Fruit fly (Drosophila melanogaster) whole organism, embryonic: ENCODE data around the gene CG43131.

ENCODE experiments used
- ATbp ChIP-seq: fragments of 200-800 bp; sonication (Bioruptor generic); optimal IDR thresholded peaks from 2 replicates; lab custom pipeline; 2017; ENCODE audit warnings: missing biosample characterization, mild to moderate bottlenecking, missing genetic modification characterization, missing genetic modification reagents
- Adf1 ChIP-seq: fragments of 200-800 bp; sonication (Bioruptor generic); IDR thresholded peaks from 2 replicates; pipeline ENCODE4 v1.3.6; 2022; ENCODE audit warnings: missing biosample characterization, missing genetic modification characterization
- Atf-2 ChIP-seq: fragments of 200-800 bp; sonication (Bioruptor generic); optimal IDR thresholded peaks from 2 replicates; lab custom pipeline; 2016; ENCODE audit warnings: missing biosample characterization, missing genetic modification characterization
- Bdp1 ChIP-seq: fragments of 200-800 bp; sonication (Bioruptor generic); optimal IDR thresholded peaks from 3 replicates; lab custom pipeline; 2016; ENCODE audit warnings: missing biosample characterization, missing genetic modification characterization
- CG12071 ChIP-seq: fragments of 200-800 bp; sonication (Bioruptor generic); optimal IDR thresholded peaks from 3 replicates; lab custom pipeline; 2018; ENCODE audit warnings: missing biosample characterization, mild to moderate bottlenecking, missing genetic modification characterization
- CG12769 ChIP-seq: fragments of 200-800 bp; sonication (Bioruptor generic); optimal IDR thresholded peaks from 2 replicates; lab custom pipeline; 2019; ENCODE audit warnings: missing biosample characterization, mild to moderate bottlenecking, missing genetic modification characterization, moderate library complexity
- CG13296 ChIP-seq: fragments of 200-800 bp; sonication (Bioruptor generic); optimal IDR thresholded peaks from 3 replicates; lab custom pipeline; 2018; ENCODE audit warnings: missing biosample characterization, mild to moderate bottlenecking, missing genetic modification characterization
- CG14667 ChIP-seq: fragments of 200-800 bp; sonication (Bioruptor generic); IDR thresholded peaks from 2 replicates; pipeline ENCODE4 v1.3.6; 2022; ENCODE audit warnings: missing biosample characterization, missing genetic modification characterization
- CG17359 ChIP-seq: fragments of 200-800 bp; sonication (Bioruptor generic); optimal IDR thresholded peaks from 3 replicates; lab custom pipeline; 2018; ENCODE audit warnings: missing biosample characterization, mild to moderate bottlenecking, missing genetic modification characterization, moderate library complexity
- CG17568 ChIP-seq: fragments of 200-800 bp; sonication (Bioruptor generic); optimal IDR thresholded peaks from 2 replicates; lab custom pipeline; 2018; ENCODE audit warnings: missing biosample characterization, mild to moderate bottlenecking, missing genetic modification characterization, moderate library complexity
- CG17802 ChIP-seq: fragments of 200-800 bp; sonication (Bioruptor generic); optimal IDR thresholded peaks from 2 replicates; lab custom pipeline; 2018; ENCODE audit warnings: missing biosample characterization, mild to moderate bottlenecking, missing genetic modification characterization, moderate library complexity
- CG30020 ChIP-seq: fragments of 200-800 bp; optimal IDR thresholded peaks from 2 replicates; lab custom pipeline; 2019; ENCODE audit warnings: missing biosample characterization, mild to moderate bottlenecking, missing genetic modification characterization, moderate library complexity
- CG6683 ChIP-seq: fragments of 200-800 bp; sonication (Bioruptor generic); optimal IDR thresholded peaks from 2 replicates; lab custom pipeline; 2017; ENCODE audit warnings: missing biosample characterization, mild to moderate bottlenecking, missing genetic modification characterization, missing genetic modification reagents
- CG7271 ChIP-seq: fragments of 200-800 bp; sonication (Bioruptor generic); optimal IDR thresholded peaks from 2 replicates; lab custom pipeline; 2018; ENCODE audit warnings: missing biosample characterization, mild to moderate bottlenecking, missing genetic modification characterization, moderate library complexity
- CG7839 ChIP-seq: fragments of 200-800 bp; sonication (Bioruptor generic); optimal IDR thresholded peaks from 3 replicates; lab custom pipeline; 2018; ENCODE audit warnings: missing biosample characterization, mild to moderate bottlenecking, missing genetic modification characterization, moderate library complexity
- CG8359 ChIP-seq: fragments of 200-800 bp; sonication (Bioruptor generic); optimal IDR thresholded peaks from 2 replicates; lab custom pipeline; 2017; ENCODE audit warnings: missing biosample characterization, mild to moderate bottlenecking, missing genetic modification characterization, borderline replicate concordance
- CG9437 ChIP-seq: fragments of 200-800 bp; sonication (Bioruptor generic); optimal IDR thresholded peaks from 2 replicates; lab custom pipeline; 2018; ENCODE audit warnings: missing biosample characterization, mild to moderate bottlenecking, missing genetic modification characterization
- CG9609 ChIP-seq: fragments of 200-800 bp; sonication (Bioruptor generic); optimal IDR thresholded peaks from 3 replicates; lab custom pipeline; 2016; ENCODE audit warnings: missing biosample characterization, missing genetic modification characterization
- HmgD ChIP-seq: fragments of 200-800 bp; sonication (Bioruptor generic); optimal IDR thresholded peaks from 3 replicates; lab custom pipeline; 2016; ENCODE audit warnings: missing biosample characterization, missing genetic modification characterization
- Hmr ChIP-seq: fragments of 200-800 bp; sonication (Bioruptor generic); optimal IDR thresholded peaks from 3 replicates; lab custom pipeline; 2017; ENCODE audit warnings: mild to moderate bottlenecking, missing biosample characterization, missing genetic modification reagents, missing genetic modification characterization
- Hr78 ChIP-seq, 2 experiments: fragments of 200-800 bp in 1 of 2; fragments of >200 bp in 1 of 2; sonication (Bioruptor generic) in 1 of 2; optimal IDR thresholded peaks; 2 replicates each; lab custom pipeline; 2017 to 2019; ENCODE audit warnings: missing biosample characterization in 2 of 2, missing genetic modification characterization in 2 of 2, mild to moderate bottlenecking in 1 of 2, moderate library complexity in 1 of 2
- Jarid2 ChIP-seq: fragments of 200-800 bp; sonication (Bioruptor generic); optimal IDR thresholded peaks from 3 replicates; lab custom pipeline; 2017; ENCODE audit warnings: mild to moderate bottlenecking, missing biosample characterization, missing genetic modification reagents, missing genetic modification characterization
- Lhr ChIP-seq: fragments of 200-800 bp; sonication (Bioruptor generic); optimal IDR thresholded peaks from 3 replicates; lab custom pipeline; 2017; ENCODE audit warnings: mild to moderate bottlenecking, missing biosample characterization, missing genetic modification reagents, missing genetic modification characterization
- MESR4 ChIP-seq: fragments of 200-800 bp; sonication (Bioruptor generic); optimal IDR thresholded peaks from 2 replicates; lab custom pipeline; 2018; ENCODE audit warnings: missing biosample characterization, mild to moderate bottlenecking, missing genetic modification characterization, moderate library complexity
- Neu2 ChIP-seq: fragments of 200-800 bp; sonication (Bioruptor generic); optimal IDR thresholded peaks from 3 replicates; lab custom pipeline; 2016; ENCODE audit warnings: missing biosample characterization, missing genetic modification characterization, borderline replicate concordance
- Nf-YB ChIP-seq: fragments of 200-800 bp; sonication (Bioruptor generic); optimal IDR thresholded peaks from 3 replicates; lab custom pipeline; 2019; ENCODE audit warnings: missing biosample characterization, mild to moderate bottlenecking, missing genetic modification characterization, moderate library complexity
- Nf-YC ChIP-seq: fragments of 200-800 bp; optimal IDR thresholded peaks from 3 replicates; lab custom pipeline; 2019; ENCODE audit warnings: missing biosample characterization, mild to moderate bottlenecking, missing genetic modification characterization, moderate library complexity
- Oaz ChIP-seq: fragments of 200-800 bp; sonication (Bioruptor generic); IDR thresholded peaks from 2 replicates; pipeline ENCODE4 v1.3.6; 2022; ENCODE audit warnings: missing biosample characterization, missing genetic modification characterization
- Oli ChIP-seq: fragments of 200-800 bp; sonication (Bioruptor generic); optimal IDR thresholded peaks from 2 replicates; lab custom pipeline; 2018; ENCODE audit warnings: missing biosample characterization, mild to moderate bottlenecking, missing genetic modification characterization, moderate library complexity
- Optix ChIP-seq: fragments of 200-800 bp; sonication (Bioruptor generic); IDR thresholded peaks from 3 replicates; pipeline ENCODE4 v1.3.6; 2022; ENCODE audit warnings: missing biosample characterization, missing genetic modification characterization
- cg ChIP-seq: fragments of 200-800 bp; sonication (Bioruptor generic); optimal IDR thresholded peaks from 3 replicates; lab custom pipeline; 2019; ENCODE audit warnings: missing biosample characterization, mild to moderate bottlenecking, missing genetic modification characterization, moderate library complexity
- chinmo ChIP-seq: fragments of 200-800 bp; sonication (Bioruptor generic); IDR thresholded peaks from 4 replicates; pipeline ENCODE4 v1.3.6; 2022; ENCODE audit warnings: missing biosample characterization, missing genetic modification characterization; ENCODE audit not compliant: partially characterized antibody
- crol ChIP-seq: fragments of 200-800 bp; sonication (Bioruptor generic); IDR thresholded peaks from 2 replicates; pipeline ENCODE4 v1.3.6; 2022; ENCODE audit warnings: missing biosample characterization, missing genetic modification characterization
- exex ChIP-seq: fragments of 200-800 bp; sonication (Bioruptor generic); optimal IDR thresholded peaks from 4 replicates; lab custom pipeline; 2018; ENCODE audit warnings: missing biosample characterization, mild to moderate bottlenecking, missing genetic modification characterization, moderate library complexity
- ftz-f1 ChIP-seq: fragments of 200-800 bp; sonication (Bioruptor generic); optimal IDR thresholded peaks from 2 replicates; lab custom pipeline; 2016; ENCODE audit warnings: missing biosample characterization, missing genetic modification characterization
- fu2 ChIP-seq: fragments of 200-800 bp; sonication (Bioruptor generic); optimal IDR thresholded peaks from 2 replicates; lab custom pipeline; 2016; ENCODE audit warnings: missing biosample characterization, missing genetic modification characterization
- grau ChIP-seq: fragments of 200-800 bp; optimal IDR thresholded peaks from 3 replicates; lab custom pipeline; 2019; ENCODE audit warnings: missing biosample characterization, mild to moderate bottlenecking, missing genetic modification characterization, moderate library complexity
- gro ChIP-seq: fragments of 200-800 bp; sonication (Bioruptor generic); optimal IDR thresholded peaks from 2 replicates; lab custom pipeline; 2016; ENCODE audit warnings: missing biosample characterization, missing genetic modification characterization
- kay ChIP-seq: fragments of 200-800 bp; sonication (Bioruptor generic); optimal IDR thresholded peaks from 2 replicates; lab custom pipeline; 2016; ENCODE audit warnings: missing biosample characterization, missing genetic modification characterization
- kni ChIP-seq: fragments of 200-800 bp; sonication (Bioruptor generic); optimal IDR thresholded peaks from 3 replicates; lab custom pipeline; 2017; ENCODE audit warnings: mild to moderate bottlenecking, missing biosample characterization, missing genetic modification reagents, missing genetic modification characterization
- nerfin-2 ChIP-seq: fragments of 200-800 bp; sonication (Bioruptor generic); IDR thresholded peaks from 2 replicates; pipeline ENCODE4 v1.3.6; 2022; ENCODE audit warnings: missing biosample characterization, missing genetic modification characterization; ENCODE audit not compliant: partially characterized antibody
- ranshi ChIP-seq: fragments of 200-800 bp; sonication (Bioruptor generic); IDR thresholded peaks from 2 replicates; pipeline ENCODE4 v1.3.6; 2022; ENCODE audit warnings: missing biosample characterization, missing genetic modification characterization
- stwl ChIP-seq: fragments of 200-800 bp; sonication (Bioruptor generic); optimal IDR thresholded peaks from 3 replicates; lab custom pipeline; 2018; ENCODE audit warnings: missing biosample characterization, mild to moderate bottlenecking, missing genetic modification characterization, moderate library complexity
- tap ChIP-seq: fragments of 200-800 bp; optimal IDR thresholded peaks from 3 replicates; lab custom pipeline; 2019; ENCODE audit warnings: missing biosample characterization, mild to moderate bottlenecking, missing genetic modification characterization, moderate library complexity
- z ChIP-seq: fragments of 200-800 bp; sonication (Bioruptor generic); IDR thresholded peaks from 3 replicates; pipeline ENCODE4 v1.3.6; 2022; ENCODE audit warnings: missing biosample characterization, missing genetic modification characterization

Gene CG43131

dm6 chr3R:5073809-5074208 lies 35.2 kb downstream of the CG43131 start (continued):
- no peak for TF ChIP-seq Adf1 (GFP tag; lab: Robert Waterston, UW)
- TF ChIP-seq HmgD (GFP tag; lab: Kevin White, UChicago): no peak
- TF ChIP-seq kay (GFP tag; lab: Kevin White, UChicago): no peak
- TF ChIP-seq CG17359 (tag; lab: Kevin White, UChicago): no peak
- no peak for TF ChIP-seq Optix (GFP tag; lab: Robert Waterston, UW)
- TF ChIP-seq stwl (tag; lab: Kevin White, UChicago): no peak
- TF ChIP-seq CG7839: peak; percentile 12
- no peak for TF ChIP-seq Nf-YC
- no peak for TF ChIP-seq CG13296 (GFP tag; lab: Kevin White, UChicago)
- no peak for TF ChIP-seq CG30020
- TF ChIP-seq Oli (tag; lab: Kevin White, UChicago): no peak
- no peak for TF ChIP-seq CG17802
- no peak for TF ChIP-seq gro (GFP tag; lab: Kevin White, UChicago)
- peak; percentile 47 for TF ChIP-seq kni (GFP tag; lab: Kevin White, UChicago)
- no peak for TF ChIP-seq ATbp (GFP tag; lab: Kevin White, UChicago)
- no peak for TF ChIP-seq fu2 (GFP tag; lab: Kevin White, UChicago)
- no peak for TF ChIP-seq Lhr
- TF ChIP-seq Hmr: no peak
- no peak for TF ChIP-seq CG14667 (GFP tag; lab: Robert Waterston, UW)
- TF ChIP-seq exex: peak; percentile 58
- TF ChIP-seq CG12071 (GFP tag; lab: Kevin White, UChicago): no peak
- TF ChIP-seq CG8359 (GFP tag; lab: Kevin White, UChicago): no peak
- TF ChIP-seq Oaz (GFP tag; lab: Robert Waterston, UW): no peak
- no peak for TF ChIP-seq CG7271
- no peak for TF ChIP-seq MESR4 (GFP tag; lab: Kevin White, UChicago)
- peak; percentile 27 for TF ChIP-seq CG12769
- TF ChIP-seq Bdp1 (GFP tag; lab: Kevin White, UChicago): no peak
- no peak for TF ChIP-seq cg
- no peak for TF ChIP-seq CG9437
- TF ChIP-seq CG6683 (GFP tag; lab: Kevin White, UChicago): no peak
- no peak for TF ChIP-seq tap (tag; lab: Kevin White, UChicago)
- TF ChIP-seq z (GFP tag; lab: Robert Waterston, UW): no peak
- no peak for TF ChIP-seq CG17568 (GFP tag; lab: Kevin White, UChicago)
- TF ChIP-seq chinmo (GFP tag; lab: Robert Waterston, UW): 0 out of 4 replicates have a peak, but pooled peaks have one; percentile 67
- no peak for TF ChIP-seq ftz-f1
- TF ChIP-seq Hr78 (GFP tag; optimal IDR thresholded peaks at IDR 0.05; lab: Kevin White, UChicago): no peak
- no peak for TF ChIP-seq Nf-YB (GFP tag; lab: Kevin White, UChicago)
- TF ChIP-seq Neu2 (GFP tag; lab: Kevin White, UChicago): no peak
- no peak for TF ChIP-seq nerfin-2 (GFP tag; lab: Robert Waterston, UW)
- no peak for TF ChIP-seq ranshi
- TF ChIP-seq CG9609 (GFP tag; lab: Kevin White, UChicago): no peak
- no peak for TF ChIP-seq Atf-2 (GFP tag; lab: Kevin White, UChicago)
- TF ChIP-seq crol (GFP tag; lab: Robert Waterston, UW): no peak
- no peak for TF ChIP-seq grau (tag; lab: Kevin White, UChicago)
- TF ChIP-seq Jarid2 (GFP tag; lab: Kevin White, UChicago): no peak
